Fruit fly (Drosophila melanogaster) whole organism, wandering third instar larva: Measurements from ENCODE around the gene CG11999.

Experiments used
- Abd-B ChIP-seq: fragments of >200 bp; optimal IDR thresholded peaks from 2 replicates; lab custom pipeline; 2017; ENCODE audit warnings: missing biosample characterization, missing genetic modification characterization
- CG32264 ChIP-seq: fragments of 200-800 bp; sonication (Bioruptor generic); optimal IDR thresholded peaks from 2 replicates; lab custom pipeline; 2016; ENCODE audit warnings: missing biosample characterization, missing genetic modification characterization
- CG9705 ChIP-seq: fragments of 200-800 bp; sonication (Bioruptor generic); optimal IDR thresholded peaks from 2 replicates; lab custom pipeline; 2018; ENCODE audit warnings: missing biosample characterization, mild to moderate bottlenecking, missing genetic modification characterization
- CrebA ChIP-seq: fragments of 200-800 bp; sonication (Bioruptor generic); optimal IDR thresholded peaks from 2 replicates; lab custom pipeline; 2016; ENCODE audit warnings: missing biosample characterization, mild to moderate bottlenecking, missing genetic modification characterization, borderline replicate concordance
- Dfd ChIP-seq: fragments of >200 bp; optimal IDR thresholded peaks from 2 replicates; lab custom pipeline; 2017; ENCODE audit warnings: missing biosample characterization, missing genetic modification characterization
- GATAd ChIP-seq: sonication (Bioruptor generic); optimal IDR thresholded peaks from 2 replicates; lab custom pipeline; 2016; ENCODE audit warnings: missing biosample characterization, missing genetic modification characterization
- HLH106 ChIP-seq: fragments of 200-800 bp; optimal IDR thresholded peaks from 3 replicates; lab custom pipeline; 2019; ENCODE audit warnings: missing biosample characterization, mild to moderate bottlenecking, missing genetic modification characterization, moderate library complexity
- Hnf4 ChIP-seq: fragments of 200-800 bp; sonication (Bioruptor generic); optimal IDR thresholded peaks from 2 replicates; lab custom pipeline; 2016; ENCODE audit warnings: missing biosample characterization, mild to moderate bottlenecking, missing genetic modification characterization
- Hr78 ChIP-seq: fragments of >200 bp; optimal IDR thresholded peaks from 2 replicates; lab custom pipeline; 2017; ENCODE audit warnings: missing biosample characterization, missing genetic modification characterization
- Hr83 ChIP-seq: fragments of 200-300 bp; sonication (Bioruptor generic); optimal IDR thresholded peaks from 2 replicates; lab custom pipeline; 2016; ENCODE audit warnings: missing biosample characterization, mild to moderate bottlenecking, missing genetic modification characterization, moderate library complexity; ENCODE audit not compliant: poor library complexity, severe bottlenecking
- Jra ChIP-seq: sonication (Bioruptor generic); optimal IDR thresholded peaks from 2 replicates; lab custom pipeline; 2016; ENCODE audit warnings: missing biosample characterization, missing genetic modification characterization
- Mio ChIP-seq: sonication (Bioruptor generic); optimal IDR thresholded peaks from 2 replicates; lab custom pipeline; 2016; ENCODE audit warnings: missing biosample characterization, missing genetic modification characterization
- Myc ChIP-seq: fragments of >200 bp; optimal IDR thresholded peaks from 2 replicates; lab custom pipeline; 2017
- N ChIP-seq: fragments of >200 bp; optimal IDR thresholded peaks from 2 replicates; lab custom pipeline; 2018; ENCODE audit warnings: missing biosample characterization, missing external identifiers, missing genetic modification characterization
- Rel ChIP-seq, 2 experiments: fragments of 200-800 bp; sonication (Bioruptor generic) in 1 of 2; optimal IDR thresholded peaks; 2 replicates in 1 of 2; 3 replicates in 1 of 2; lab custom pipeline; 2016 to 2019; ENCODE audit warnings: mild to moderate bottlenecking in 2 of 2, missing biosample characterization in 2 of 2, missing genetic modification characterization in 2 of 2, moderate library complexity in 1 of 2
- Sp1 ChIP-seq: fragments of 200-800 bp; sonication (Bioruptor generic); optimal IDR thresholded peaks from 3 replicates; lab custom pipeline; 2019; ENCODE audit warnings: missing biosample characterization, mild to moderate bottlenecking, missing genetic modification characterization, moderate library complexity
- Vsx2 ChIP-seq: fragments of 200-300, 225-300 bp; sonication (Bioruptor generic); optimal IDR thresholded peaks from 2 replicates; lab custom pipeline; 2018; ENCODE audit warnings: missing biosample characterization, missing genetic modification characterization; ENCODE audit not compliant: partially characterized antibody
- br ChIP-seq: fragments of 200-800 bp; sonication (Bioruptor generic); optimal IDR thresholded peaks from 2 replicates; lab custom pipeline; 2016; ENCODE audit warnings: missing biosample characterization, missing genetic modification characterization
- dmrt93B ChIP-seq: fragments of 200-800 bp; sonication (Bioruptor generic); optimal IDR thresholded peaks from 2 replicates; lab custom pipeline; 2018; ENCODE audit warnings: missing biosample characterization, mild to moderate bottlenecking, missing genetic modification characterization
- dsf ChIP-seq: sonication (Bioruptor generic); optimal IDR thresholded peaks from 2 replicates; lab custom pipeline; 2016; ENCODE audit warnings: missing biosample characterization, missing genetic modification characterization, borderline replicate concordance
- ey ChIP-seq: fragments of 200-800 bp; sonication (Bioruptor generic); optimal IDR thresholded peaks from 2 replicates; lab custom pipeline; 2016; ENCODE audit warnings: missing biosample characterization, missing genetic modification characterization
- foxo ChIP-seq, 2 experiments: fragments of 200-800 bp; sonication (Bioruptor generic); optimal IDR thresholded peaks; 2 replicates in 1 of 2; 3 replicates in 1 of 2; lab custom pipeline; 2016 to 2017; ENCODE audit warnings: missing biosample characterization in 2 of 2, missing genetic modification characterization in 2 of 2
- fru ChIP-seq: fragments of 200-800 bp; sonication (Bioruptor generic); optimal IDR thresholded peaks from 3 replicates; lab custom pipeline; 2016; ENCODE audit warnings: missing biosample characterization, mild to moderate bottlenecking, missing genetic modification characterization
- h ChIP-seq: fragments of 200-800 bp; sonication (Bioruptor generic); optimal IDR thresholded peaks from 3 replicates; lab custom pipeline; 2016; ENCODE audit warnings: missing biosample characterization, mild to moderate bottlenecking, missing genetic modification characterization
- lola ChIP-seq: fragments of >200 bp; optimal IDR thresholded peaks from 2 replicates; lab custom pipeline; 2017; ENCODE audit warnings: missing biosample characterization, missing genetic modification characterization
- pan ChIP-seq: fragments of >200 bp; optimal IDR thresholded peaks from 2 replicates; lab custom pipeline; 2017
- psq ChIP-seq: fragments of 200-800 bp; sonication (Bioruptor generic); optimal IDR thresholded peaks from 3 replicates; lab custom pipeline; 2017; ENCODE audit warnings: missing biosample characterization, mild to moderate bottlenecking, missing genetic modification characterization, moderate library complexity
- rgr ChIP-seq: fragments of 200-800 bp; sonication (Bioruptor generic); optimal IDR thresholded peaks from 3 replicates; lab custom pipeline; 2016; ENCODE audit warnings: missing biosample characterization, mild to moderate bottlenecking, missing genetic modification characterization
- tai ChIP-seq: sonication (Bioruptor generic); optimal IDR thresholded peaks from 2 replicates; lab custom pipeline; 2016; ENCODE audit warnings: missing biosample characterization, missing genetic modification characterization
- usp ChIP-seq: fragments of >200 bp; optimal IDR thresholded peaks from 2 replicates; lab custom pipeline; 2017; ENCODE audit warnings: missing biosample characterization, missing genetic modification characterization
- woc ChIP-seq: sonication (Bioruptor generic); optimal IDR thresholded peaks from 2 replicates; lab custom pipeline; 2016; ENCODE audit warnings: missing biosample characterization, mild to moderate bottlenecking, missing genetic modification characterization

Gene CG11999

dm6 chr3R:5331764-5332405, 22.7 kb downstream of the CG11999 start (continued):
- TF ChIP-seq dsf (GFP tag; lab: Kevin White, UChicago) (no peak), woc (GFP tag; lab: Kevin White, UChicago) (peak; percentile 79), HLH106 (peak; percentile 40), CG32264 (GFP tag; lab: Kevin White, UChicago) (no peak), Jra (GFP tag; lab: Kevin White, UChicago) (no peak), Vsx2 (GFP tag; lab: Kevin White, UChicago) (no peak), Abd-B (GFP tag; lab: Kevin White, UChicago) (no peak)

dm6 chr3R:5330338-5330737, 24.2 kb downstream of the CG11999 start:
- TF ChIP-seq Vsx2 (GFP tag; lab: Kevin White, UChicago) (no peak), foxo (GFP tag; optimal IDR thresholded peaks at IDR 0.05; lab: Kevin White, UChicago) (peak in 1 of 2 experiments; percentile 41), psq (GFP tag; lab: Kevin White, UChicago) (peak; percentile 4), usp (GFP tag; lab: Kevin White, UChicago) (no peak), br (GFP tag; lab: Kevin White, UChicago) (peak; percentile 17), woc (GFP tag; lab: Kevin White, UChicago) (peak; percentile 26), h (GFP tag; lab: Kevin White, UChicago) (peak; percentile 5), fru (GFP tag; lab: Kevin White, UChicago) (peak; percentile 38)

- TF ChIP-seq Myc (no peak), h (GFP tag; lab: Kevin White, UChicago) (no peak), foxo (GFP tag; optimal IDR thresholded peaks at IDR 0.05; lab: Kevin White, UChicago) (no peak), lola (GFP tag; lab: Kevin White, UChicago) (no peak), Vsx2 (GFP tag; lab: Kevin White, UChicago) (no peak), tai (GFP tag; lab: Kevin White, UChicago) (no peak), rgr (no peak), fru (GFP tag; lab: Kevin White, UChicago) (no peak), ey (GFP tag; lab: Kevin White, UChicago) (no peak), Mio (GFP tag; lab: Kevin White, UChicago) (no peak), N (GFP tag; lab: Kevin White, UChicago) (no peak), Dfd (GFP tag; lab: Kevin White, UChicago) (no peak), Hr83 (no peak)
These were observed 26.6 kb downstream of the CG11999 start for dm6 chr3R:5327911-5328310.

- TF ChIP-seq CG9705 (GFP tag; lab: Kevin White, UChicago) (no peak), N (GFP tag; lab: Kevin White, UChicago) (no peak), dmrt93B (no peak), GATAd (GFP tag; lab: Kevin White, UChicago) (no peak), Hnf4 (no peak), br (GFP tag; lab: Kevin White, UChicago) (no peak), Myc (no peak), pan (no peak), foxo (GFP tag; optimal IDR thresholded peaks at IDR 0.05; lab: Kevin White, UChicago) (no peak), woc (GFP tag; lab: Kevin White, UChicago) (no peak), Hr78 (GFP tag; lab: Kevin White, UChicago) (no peak), CrebA (GFP tag; lab: Kevin White, UChicago) (no peak), Mio (GFP tag; lab: Kevin White, UChicago) (no peak), Rel (GFP tag; optimal IDR thresholded peaks at IDR 0.05; lab: Kevin White, UChicago) (no peak), Rel (tag; optimal IDR thresholded peaks at IDR 0.05; lab: Kevin White, UChicago) (no peak), Dfd (GFP tag; lab: Kevin White, UChicago) (no peak), Sp1 (GFP tag; lab: Kevin White, UChicago) (no peak), ey (GFP tag; lab: Kevin White, UChicago) (no peak)
These were observed 28.4 kb downstream of the CG11999 start for dm6 chr3R:5326166-5326565.
